Fruit fly (Drosophila melanogaster) whole organism, prepupa: ENCODE results near the gene CG4789.

Source experiments
- CG15336 ChIP-seq: fragments of 200-800 bp; sonication (Bioruptor generic); IDR thresholded peaks from 2 replicates; pipeline ENCODE4 v1.3.6; 2022; ENCODE audit warnings: missing biosample characterization, missing genetic modification characterization
- CG3032 ChIP-seq: fragments of 200-800 bp; optimal IDR thresholded peaks from 2 replicates; lab custom pipeline; 2019; ENCODE audit warnings: missing biosample characterization, mild to moderate bottlenecking, missing genetic modification characterization, moderate library complexity
- CG31627 ChIP-seq: fragments of 200-800 bp; sonication (Bioruptor generic); optimal IDR thresholded peaks from 3 replicates; lab custom pipeline; 2016; ENCODE audit warnings: missing biosample characterization, missing genetic modification characterization
- CG6854 ChIP-seq: fragments of 200-800 bp; sonication (Bioruptor generic); optimal IDR thresholded peaks from 2 replicates; lab custom pipeline; 2017; ENCODE audit warnings: missing biosample characterization, mild to moderate bottlenecking, missing genetic modification characterization
- CG9139 ChIP-seq: fragments of 200-800 bp; sonication (Bioruptor generic); optimal IDR thresholded peaks from 3 replicates; lab custom pipeline; 2017; ENCODE audit warnings: missing biosample characterization, mild to moderate bottlenecking, missing genetic modification characterization
- Eip75B ChIP-seq: fragments of 200-800 bp; sonication (Bioruptor generic); optimal IDR thresholded peaks from 3 replicates; lab custom pipeline; 2016; ENCODE audit warnings: missing biosample characterization, missing genetic modification characterization
- Gug ChIP-seq: fragments of 200-800 bp; sonication (Bioruptor generic); IDR thresholded peaks from 2 replicates; pipeline ENCODE4 v1.3.6; 2022; ENCODE audit warnings: missing biosample characterization, missing genetic modification characterization
- OdsH ChIP-seq: fragments of 200-800 bp; sonication (Bioruptor generic); optimal IDR thresholded peaks from 3 replicates; lab custom pipeline; 2016; ENCODE audit warnings: missing biosample characterization, missing genetic modification characterization
- Sox102F ChIP-seq: fragments of 200-800 bp; sonication (Bioruptor generic); optimal IDR thresholded peaks from 2 replicates; lab custom pipeline; 2016; ENCODE audit warnings: missing biosample characterization, mild to moderate bottlenecking, missing genetic modification characterization

dm6 chrX:16808654-16809053 lies 7.9 kb downstream of the CG4789 start:
- TF ChIP-seq OdsH (no peak), Gug (GFP tag; lab: Robert Waterston, UW) (no peak), Sox102F (GFP tag; lab: Kevin White, UChicago) (no peak), CG3032 (tag; lab: Kevin White, UChicago) (no peak), CG6854 (GFP tag; lab: Kevin White, UChicago) (no peak), Eip75B (no peak), CG9139 (GFP tag; lab: Kevin White, UChicago) (no peak), CG15336 (GFP tag; lab: Robert Waterston, UW) (no peak), CG31627 (GFP tag; lab: Kevin White, UChicago) (no peak)
